Worm (Caenorhabditis elegans): ENCODE results near the gene T05A10.6.

T05A10.6 gene

ce11 chrX:10787203-10787602 lies 7.3 kb downstream of the T05A10.6 start, which contains the start of gene ttr-14:
Gene ttr-14 (plus strand): TSS chrX:10787503.
- no peak for TF ChIP-seq flt-1 (GFP tag; IDR thresholded peaks at IDR 0.05)
- no peak for TF ChIP-seq ref-1 (GFP tag; conservative IDR thresholded peaks at IDR 0.05)
- TF ChIP-seq T22C8.4 (GFP tag; IDR thresholded peaks at IDR 0.05), result no peak
- no peak for TF ChIP-seq klf-2 (GFP tag; conservative IDR thresholded peaks at IDR 0.05)
- no peak for TF ChIP-seq ztf-29 (GFP tag; IDR thresholded peaks at IDR 0.05)
- TF ChIP-seq tab-1 (GFP tag; IDR thresholded peaks at IDR 0.05), result no peak
- no peak for TF ChIP-seq ztf-23 (GFP tag; IDR thresholded peaks at IDR 0.05)
- no peak for TF ChIP-seq med-1 (GFP tag; optimal IDR thresholded peaks at IDR 0.05; ENCODE audit: insufficient read depth)
- TF ChIP-seq cog-1 (tag; optimal IDR thresholded peaks at IDR 0.05), result no peak

ce11 chrX:10783822-10784221 lies 10.7 kb downstream of the T05A10.6 start, which contains the start of gene clc-4:
Gene clc-4 (minus strand): TSS chrX:10783922.
- TF ChIP-seq cog-1 (tag; optimal IDR thresholded peaks at IDR 0.05), result no peak
- TF ChIP-seq ref-1 (GFP tag; conservative IDR thresholded peaks at IDR 0.05), result no peak
- no peak for TF ChIP-seq med-1 (GFP tag; optimal IDR thresholded peaks at IDR 0.05; ENCODE audit: insufficient read depth)
- TF ChIP-seq ztf-29 (GFP tag; IDR thresholded peaks at IDR 0.05), result no peak
- TF ChIP-seq klf-2 (GFP tag; conservative IDR thresholded peaks at IDR 0.05), result no peak
- TF ChIP-seq flt-1 (GFP tag; IDR thresholded peaks at IDR 0.05), result no peak
- no peak for TF ChIP-seq ztf-23 (GFP tag; IDR thresholded peaks at IDR 0.05)
- no peak for TF ChIP-seq tab-1 (GFP tag; IDR thresholded peaks at IDR 0.05)
- no peak for TF ChIP-seq T22C8.4 (GFP tag; IDR thresholded peaks at IDR 0.05)

- TF ChIP-seq cog-1 (tag; optimal IDR thresholded peaks at IDR 0.05) (no peak), ztf-23 (GFP tag; IDR thresholded peaks at IDR 0.05) (no peak), tab-1 (GFP tag; IDR thresholded peaks at IDR 0.05) (no peak), flt-1 (GFP tag; IDR thresholded peaks at IDR 0.05) (no peak), klf-2 (GFP tag; conservative IDR thresholded peaks at IDR 0.05) (no peak), ztf-29 (GFP tag; IDR thresholded peaks at IDR 0.05) (no peak), ref-1 (GFP tag; conservative IDR thresholded peaks at IDR 0.05) (no peak), T22C8.4 (GFP tag; IDR thresholded peaks at IDR 0.05) (no peak), med-1 (GFP tag; optimal IDR thresholded peaks at IDR 0.05; ENCODE audit: insufficient read depth) (no peak)
Observed at ce11 chrX:10780542-10781266, 13.8 kb downstream of the T05A10.6 start.

- 0 out of 2 replicates have a peak, but pooled peaks have one; percentile 25 for TF ChIP-seq flt-1 (GFP tag; IDR thresholded peaks at IDR 0.05)
- no peak for TF ChIP-seq med-1 (GFP tag; optimal IDR thresholded peaks at IDR 0.05; ENCODE audit: insufficient read depth)
Observed at ce11 chrX:10774865-10775264, 19.7 kb downstream of the T05A10.6 start.

- no peak for TF ChIP-seq flt-1 (GFP tag; IDR thresholded peaks at IDR 0.05)
- TF ChIP-seq klf-2 (GFP tag; conservative IDR thresholded peaks at IDR 0.05), result no peak
- no peak for TF ChIP-seq ztf-23 (GFP tag; IDR thresholded peaks at IDR 0.05)
- TF ChIP-seq T22C8.4 (GFP tag; IDR thresholded peaks at IDR 0.05), result no peak
- TF ChIP-seq ztf-29 (GFP tag; IDR thresholded peaks at IDR 0.05), result no peak
- no peak for TF ChIP-seq cog-1 (tag; optimal IDR thresholded peaks at IDR 0.05)
- TF ChIP-seq tab-1 (GFP tag; IDR thresholded peaks at IDR 0.05), result no peak
- TF ChIP-seq med-1 (GFP tag; optimal IDR thresholded peaks at IDR 0.05; ENCODE audit: insufficient read depth), result no peak
- no peak for TF ChIP-seq ref-1 (GFP tag; conservative IDR thresholded peaks at IDR 0.05)
Observed at ce11 chrX:10772763-10773162, 21.8 kb downstream of the T05A10.6 start.

ce11 chrX:10772165-10772584 lies 22.4 kb downstream of the T05A10.6 start:
- TF ChIP-seq T22C8.4 (GFP tag; IDR thresholded peaks at IDR 0.05), result no peak
- no peak for TF ChIP-seq ztf-29 (GFP tag; IDR thresholded peaks at IDR 0.05)
- no peak for TF ChIP-seq cog-1 (tag; optimal IDR thresholded peaks at IDR 0.05)
- no peak for TF ChIP-seq flt-1 (GFP tag; IDR thresholded peaks at IDR 0.05)
- TF ChIP-seq med-1 (GFP tag; optimal IDR thresholded peaks at IDR 0.05; ENCODE audit: insufficient read depth), result no peak
- no peak for TF ChIP-seq klf-2 (GFP tag; conservative IDR thresholded peaks at IDR 0.05)
- no peak for TF ChIP-seq ztf-23 (GFP tag; IDR thresholded peaks at IDR 0.05)
- no peak for TF ChIP-seq ref-1 (GFP tag; conservative IDR thresholded peaks at IDR 0.05)
- TF ChIP-seq tab-1 (GFP tag; IDR thresholded peaks at IDR 0.05), result no peak

ce11 chrX:10770988-10771496 lies 23.5 kb downstream of the T05A10.6 start:
- TF ChIP-seq flt-1 (GFP tag; IDR thresholded peaks at IDR 0.05) (no peak), tab-1 (GFP tag; IDR thresholded peaks at IDR 0.05) (no peak), cog-1 (tag; optimal IDR thresholded peaks at IDR 0.05) (no peak), ztf-29 (GFP tag; IDR thresholded peaks at IDR 0.05) (no peak), med-1 (GFP tag; optimal IDR thresholded peaks at IDR 0.05; ENCODE audit: insufficient read depth) (no peak), T22C8.4 (GFP tag; IDR thresholded peaks at IDR 0.05) (no peak), ref-1 (GFP tag; conservative IDR thresholded peaks at IDR 0.05) (no peak), ztf-23 (GFP tag; IDR thresholded peaks at IDR 0.05) (no peak), klf-2 (GFP tag; conservative IDR thresholded peaks at IDR 0.05) (no peak)

- TF ChIP-seq ztf-23 (GFP tag; IDR thresholded peaks at IDR 0.05), result no peak
- no peak for TF ChIP-seq ref-1 (GFP tag; conservative IDR thresholded peaks at IDR 0.05)
- TF ChIP-seq klf-2 (GFP tag; conservative IDR thresholded peaks at IDR 0.05), result no peak
- no peak for TF ChIP-seq ztf-29 (GFP tag; IDR thresholded peaks at IDR 0.05)
- no peak for TF ChIP-seq tab-1 (GFP tag; IDR thresholded peaks at IDR 0.05)
- TF ChIP-seq med-1 (GFP tag; optimal IDR thresholded peaks at IDR 0.05; ENCODE audit: insufficient read depth), result no peak
Observed at ce11 chrX:10769959-10770358, 24.6 kb downstream of the T05A10.6 start.

ce11 chrX:10769232-10769738 lies 25.3 kb downstream of the T05A10.6 start, which contains the start of gene sma-9:
Gene sma-9 (plus strand): TSS chrX:10769282.
- no peak for TF ChIP-seq med-1 (GFP tag; optimal IDR thresholded peaks at IDR 0.05; ENCODE audit: insufficient read depth)
- no peak for TF ChIP-seq T22C8.4 (GFP tag; IDR thresholded peaks at IDR 0.05)
- TF ChIP-seq cog-1 (tag; optimal IDR thresholded peaks at IDR 0.05), result no peak
- no peak for TF ChIP-seq klf-2 (GFP tag; conservative IDR thresholded peaks at IDR 0.05)
- TF ChIP-seq flt-1 (GFP tag; IDR thresholded peaks at IDR 0.05), result no peak
- no peak for TF ChIP-seq tab-1 (GFP tag; IDR thresholded peaks at IDR 0.05)
- no peak for TF ChIP-seq ref-1 (GFP tag; conservative IDR thresholded peaks at IDR 0.05)
- TF ChIP-seq ztf-23 (GFP tag; IDR thresholded peaks at IDR 0.05), result no peak
- TF ChIP-seq ztf-29 (GFP tag; IDR thresholded peaks at IDR 0.05), result no peak
